Worm (Caenorhabditis elegans) whole organism, L4 larva: ENCODE measurements around the gene atad-3.

Source experiments
- ama-1 ChIP-seq: fragments of 150-350 bp; optimal IDR thresholded peaks from 2 replicates; lab custom pipeline; 2014; ENCODE audit warnings: inconsistent platforms, mixed read lengths
- sdz-12 ChIP-seq: fragments of 200-800 bp; sonication (Bioruptor generic); optimal IDR thresholded peaks from 2 replicates; lab custom pipeline; 2018; ENCODE audit warnings: mild to moderate bottlenecking, missing genetic modification characterization, missing compliant biosample characterization

DNA sequence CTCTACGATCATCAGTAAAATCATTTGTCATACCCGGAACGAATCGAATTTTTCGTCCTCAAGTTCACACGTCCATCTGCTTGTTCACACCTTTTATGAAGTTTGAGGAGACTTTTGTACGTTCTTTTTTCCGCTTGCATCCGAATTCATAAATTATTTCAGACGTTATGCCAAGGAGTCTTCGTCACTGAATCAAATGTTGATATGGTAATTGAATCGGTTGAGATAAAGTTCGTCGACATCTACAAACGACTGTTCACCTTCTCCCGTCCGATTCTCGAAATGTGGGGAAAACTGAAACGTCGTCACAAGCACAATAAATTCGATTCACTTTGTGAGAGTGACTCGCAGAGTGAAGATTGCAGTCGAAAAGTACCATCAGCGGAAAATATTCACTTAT lies 3.3 kb downstream of the atad-3 start:
- no peak for TF ChIP-seq ama-1 (lab: Kevin White, UChicago)
- no peak for TF ChIP-seq sdz-12 (GFP tag; lab: Kevin White, UChicago)
